Fruit fly (Drosophila melanogaster) whole organism, pupa: ENCODE measurements around the gene CG43673.

ENCODE experiments used
- CG10348 ChIP-seq: fragments of 200-800 bp; sonication (Bioruptor generic); IDR thresholded peaks from 2 replicates; pipeline ENCODE4 v1.3.6; 2022; ENCODE audit warnings: missing biosample characterization, missing genetic modification characterization
- CG12605 ChIP-seq: fragments of 200-800 bp; sonication (Bioruptor generic); IDR thresholded peaks from 2 replicates; pipeline ENCODE4 v1.3.6; 2022; ENCODE audit warnings: missing biosample characterization, missing genetic modification characterization
- CG13204 ChIP-seq: fragments of 200-800 bp; sonication (Bioruptor generic); optimal IDR thresholded peaks from 2 replicates; lab custom pipeline; 2018; ENCODE audit warnings: missing biosample characterization, mild to moderate bottlenecking, missing genetic modification characterization, moderate library complexity
- CG15710 ChIP-seq: fragments of 200-800 bp; sonication (Bioruptor generic); optimal IDR thresholded peaks from 2 replicates; lab custom pipeline; 2018; ENCODE audit warnings: missing biosample characterization, mild to moderate bottlenecking, missing genetic modification characterization, moderate library complexity
- CG17806 ChIP-seq: fragments of 200-800 bp; sonication (Bioruptor generic); optimal IDR thresholded peaks from 2 replicates; lab custom pipeline; 2018; ENCODE audit warnings: missing biosample characterization, mild to moderate bottlenecking, missing genetic modification characterization, moderate library complexity
- CG34367 ChIP-seq: fragments of 200-800 bp; sonication (Bioruptor generic); optimal IDR thresholded peaks from 2 replicates; lab custom pipeline; 2018; ENCODE audit warnings: missing biosample characterization, mild to moderate bottlenecking, missing genetic modification characterization
- CG8301 ChIP-seq: fragments of 200-800 bp; sonication (Bioruptor generic); optimal IDR thresholded peaks from 2 replicates; lab custom pipeline; 2018; ENCODE audit warnings: missing biosample characterization, mild to moderate bottlenecking, missing genetic modification characterization
- CG9948 ChIP-seq: fragments of 200-800 bp; sonication (Bioruptor generic); optimal IDR thresholded peaks from 2 replicates; lab custom pipeline; 2018; ENCODE audit warnings: missing biosample characterization, mild to moderate bottlenecking, missing genetic modification characterization, moderate library complexity
- EcR ChIP-seq: fragments of 200-800 bp; sonication (Bioruptor generic); optimal IDR thresholded peaks from 3 replicates; lab custom pipeline; 2019; ENCODE audit warnings: missing biosample characterization, missing genetic modification characterization, mild to moderate bottlenecking, moderate library complexity, missing genetic modification reagents
- fd96Ca ChIP-seq: fragments of 200-800 bp; sonication (Bioruptor generic); IDR thresholded peaks from 3 replicates; pipeline ENCODE4 v1.3.6; 2022; ENCODE audit warnings: missing biosample characterization, missing genetic modification characterization
- gl ChIP-seq: fragments of 200-800 bp; sonication (Bioruptor generic); optimal IDR thresholded peaks from 2 replicates; lab custom pipeline; 2018; ENCODE audit warnings: missing biosample characterization, mild to moderate bottlenecking, missing genetic modification characterization

dm6 chrX:15740288-15740726 lies 38.6 kb upstream of the CG43673 start:
- TF ChIP-seq CG13204 (GFP tag; lab: Kevin White, UChicago) (no peak), gl (no peak), CG9948 (tag; lab: Kevin White, UChicago) (peak; percentile 44), CG15710 (tag; lab: Kevin White, UChicago) (peak; percentile 13), CG17806 (tag; lab: Kevin White, UChicago) (peak; percentile 60), CG8301 (tag; lab: Kevin White, UChicago) (peak; percentile 45), CG34367 (tag; lab: Kevin White, UChicago) (no peak), EcR (GFP tag; lab: Kevin White, UChicago) (no peak), CG10348 (no peak), fd96Ca (peak; percentile 70; the same call in 1 of the 3 replicates), CG12605 (GFP tag; lab: Robert Waterston, UW) (0 out of 2 replicates have a peak, but pooled peaks have one; percentile 44)
